Worm (Caenorhabditis elegans) whole organism, mixed stage, embryonic: ENCODE results near the gene F10E9.3.

Experiments
- M03D4.4 ChIP-seq: sonication (generic microtip); optimal IDR thresholded peaks from 2 replicates; lab custom pipeline; 2017; ENCODE audit warnings: mild to moderate bottlenecking, missing genetic modification characterization, missing compliant biosample characterization
- bed-3 ChIP-seq: fragments of 200-800 bp; sonication (Bioruptor generic); optimal IDR thresholded peaks from 3 replicates; lab custom pipeline; 2018; ENCODE audit warnings: mild to moderate bottlenecking, missing genetic modification characterization, moderate library complexity, missing compliant biosample characterization
- blmp-1 ChIP-seq: fragments of 150-350 bp; optimal IDR thresholded peaks from 2 replicates; lab custom pipeline; 2014; ENCODE audit warnings: missing biosample characterization, missing genetic modification characterization
- ceh-39 ChIP-seq: fragments of 150-350 bp; optimal IDR thresholded peaks from 2 replicates; lab custom pipeline; 2014; ENCODE audit warnings: missing biosample characterization, missing genetic modification characterization
- ceh-43 ChIP-seq: fragments of 200-800 bp; sonication (Bioruptor generic); optimal IDR thresholded peaks from 2 replicates; lab custom pipeline; 2018; ENCODE audit warnings: mild to moderate bottlenecking, missing genetic modification characterization, moderate library complexity, missing compliant biosample characterization
- ceh-83 ChIP-seq: fragments of 200-800 bp; sonication (Bioruptor generic); optimal IDR thresholded peaks from 2 replicates; lab custom pipeline; 2018; ENCODE audit warnings: mild to moderate bottlenecking, missing genetic modification characterization, missing compliant biosample characterization
- ces-1 ChIP-seq: fragments of 150-350 bp; optimal IDR thresholded peaks from 2 replicates; lab custom pipeline; 2014; ENCODE audit warnings: missing biosample characterization, missing genetic modification reagents, missing genetic modification characterization
- cnd-1 ChIP-seq: fragments of 200-800 bp; sonication (Bioruptor generic); optimal IDR thresholded peaks from 2 replicates; lab custom pipeline; 2018; ENCODE audit warnings: mild to moderate bottlenecking, missing genetic modification characterization, missing compliant biosample characterization
- drap-1 ChIP-seq: fragments of 200-800 bp; sonication (Bioruptor generic); optimal IDR thresholded peaks from 3 replicates; lab custom pipeline; 2018; ENCODE audit warnings: mild to moderate bottlenecking, missing genetic modification characterization, missing compliant biosample characterization
- elt-1 ChIP-seq: sonication (generic microtip); optimal IDR thresholded peaks from 2 replicates; lab custom pipeline; 2017; ENCODE audit warnings: missing genetic modification characterization, mild to moderate bottlenecking, missing compliant biosample characterization, antibody characterized with exemption, moderate library complexity, borderline replicate concordance; ENCODE audit not compliant: insufficient read depth
- elt-3 ChIP-seq: fragments of 150-350 bp; optimal IDR thresholded peaks from 2 replicates; lab custom pipeline; 2014; ENCODE audit warnings: missing biosample characterization, missing genetic modification characterization
- flh-1 ChIP-seq: fragments of 200-800 bp; sonication (Bioruptor generic); optimal IDR thresholded peaks from 2 replicates; lab custom pipeline; 2018; ENCODE audit warnings: mild to moderate bottlenecking, missing genetic modification characterization, moderate library complexity, missing compliant biosample characterization
- ham-2 ChIP-seq: fragments of 200-800 bp; sonication (Bioruptor generic); optimal IDR thresholded peaks from 2 replicates; lab custom pipeline; 2018; ENCODE audit warnings: mild to moderate bottlenecking, missing genetic modification characterization, missing compliant biosample characterization
- hlh-1 ChIP-seq: fragments of 150-350 bp; optimal IDR thresholded peaks from 2 replicates; lab custom pipeline; 2014; ENCODE audit warnings: missing biosample characterization, missing genetic modification reagents, missing genetic modification characterization
- lin-13 ChIP-seq: fragments of 150-350 bp; optimal IDR thresholded peaks from 2 replicates; lab custom pipeline; 2014; ENCODE audit warnings: missing biosample characterization, missing genetic modification characterization
- lin-32 ChIP-seq: fragments of 200-800 bp; sonication (Bioruptor generic); optimal IDR thresholded peaks from 2 replicates; lab custom pipeline; 2018; ENCODE audit warnings: mild to moderate bottlenecking, missing genetic modification characterization, missing compliant biosample characterization
- lsy-2 ChIP-seq: fragments of 150-350 bp; optimal IDR thresholded peaks from 2 replicates; lab custom pipeline; 2014; ENCODE audit warnings: missing biosample characterization, missing genetic modification characterization
- mab-5 ChIP-seq: fragments of 150-350 bp; optimal IDR thresholded peaks from 2 replicates; lab custom pipeline; 2014; ENCODE audit warnings: missing biosample characterization, missing genetic modification characterization
- mep-1 ChIP-seq: fragments of 150-350 bp; optimal IDR thresholded peaks from 2 replicates; lab custom pipeline; 2017; ENCODE audit warnings: missing biosample characterization, missing genetic modification reagents, missing genetic modification characterization, inconsistent platforms
- mls-2 ChIP-seq: sonication (generic microtip); optimal IDR thresholded peaks from 2 replicates; lab custom pipeline; 2016; ENCODE audit warnings: mild to moderate bottlenecking, missing genetic modification characterization, moderate library complexity, missing compliant biosample characterization
- nhr-12 ChIP-seq: fragments of 150-350 bp; optimal IDR thresholded peaks from 2 replicates; lab custom pipeline; 2014; ENCODE audit warnings: missing biosample characterization, missing genetic modification characterization
- nhr-237 ChIP-seq: fragments of 150-350 bp; optimal IDR thresholded peaks from 2 replicates; lab custom pipeline; 2014; ENCODE audit warnings: missing biosample characterization, missing genetic modification characterization
- nhr-28 ChIP-seq: fragments of 150-350 bp; optimal IDR thresholded peaks from 2 replicates; lab custom pipeline; 2014; ENCODE audit warnings: missing biosample characterization, missing genetic modification characterization
- pha-4 ChIP-seq: fragments of 150-350 bp; optimal IDR thresholded peaks from 2 replicates; lab custom pipeline; 2018; ENCODE audit warnings: missing biosample characterization, missing genetic modification reagents, missing genetic modification characterization
- sem-2 ChIP-seq: fragments of 200-800 bp; sonication (Bioruptor generic); optimal IDR thresholded peaks from 2 replicates; lab custom pipeline; 2018; ENCODE audit warnings: mild to moderate bottlenecking, missing genetic modification characterization, missing compliant biosample characterization
- snpc-4 ChIP-seq: fragments of 150-350 bp; optimal IDR thresholded peaks from 2 replicates; lab custom pipeline; 2014; ENCODE audit warnings: missing biosample characterization, missing genetic modification characterization
- sptf-1 ChIP-seq: sonication (generic microtip); optimal IDR thresholded peaks from 2 replicates; lab custom pipeline; 2017; ENCODE audit warnings: mild to moderate bottlenecking, missing genetic modification characterization, moderate library complexity, missing compliant biosample characterization
- tbx-8 ChIP-seq: fragments of 200-800 bp; sonication (Bioruptor generic); optimal IDR thresholded peaks from 2 replicates; lab custom pipeline; 2018; ENCODE audit warnings: mild to moderate bottlenecking, missing genetic modification characterization, moderate library complexity, missing compliant biosample characterization
- unc-120 ChIP-seq: sonication (generic microtip); optimal IDR thresholded peaks from 2 replicates; lab custom pipeline; 2017; ENCODE audit warnings: missing genetic modification characterization, missing compliant biosample characterization; ENCODE audit not compliant: poor library complexity, severe bottlenecking
- unc-62 ChIP-seq: fragments of 150-350 bp; optimal IDR thresholded peaks from 2 replicates; lab custom pipeline; 2014; ENCODE audit warnings: missing biosample characterization, missing genetic modification reagents, missing genetic modification characterization
- zip-8 ChIP-seq: fragments of 150-350 bp; optimal IDR thresholded peaks from 2 replicates; lab custom pipeline; 2014; ENCODE audit warnings: missing biosample characterization, missing genetic modification characterization
- ztf-11 ChIP-seq: fragments of 150-350 bp; optimal IDR thresholded peaks from 2 replicates; lab custom pipeline; 2014; ENCODE audit warnings: missing biosample characterization, missing genetic modification characterization

F10E9.3 gene

ce11 chrIII:8299734-8300133 is 11.1 kb upstream of the F10E9.3 start:
- TF ChIP-seq nhr-237 (tag; lab: Kevin White, UChicago) (no peak), sem-2 (GFP tag; lab: Kevin White, UChicago) (no peak), ceh-83 (no peak), lsy-2 (tag; lab: Kevin White, UChicago) (no peak), tbx-8 (GFP tag; lab: Kevin White, UChicago) (no peak), flh-1 (no peak), drap-1 (GFP tag; lab: Kevin White, UChicago) (no peak), M03D4.4 (tag; lab: Kevin White, UChicago) (no peak), ceh-43 (no peak), ztf-11 (tag; lab: Kevin White, UChicago) (no peak), ces-1 (no peak), elt-3 (tag; lab: Kevin White, UChicago) (no peak), ham-2 (GFP tag; lab: Kevin White, UChicago) (no peak), unc-120 (tag; lab: Kevin White, UChicago) (no peak), mab-5 (tag; lab: Kevin White, UChicago) (no peak), sptf-1 (tag; lab: Kevin White, UChicago) (no peak), snpc-4 (tag; lab: Kevin White, UChicago) (no peak), mep-1 (tag; lab: Kevin White, UChicago) (no peak)

- peak; percentile 65 for TF ChIP-seq ceh-83
- TF ChIP-seq nhr-12, result no peak
- no peak for TF ChIP-seq bed-3
- no peak for TF ChIP-seq unc-120 (tag; lab: Kevin White, UChicago)
- TF ChIP-seq hlh-1 (tag; lab: Kevin White, UChicago), result no peak
- TF ChIP-seq nhr-237 (tag; lab: Kevin White, UChicago), result no peak
- no peak for TF ChIP-seq blmp-1 (tag; lab: Kevin White, UChicago)
- TF ChIP-seq pha-4 (tag; lab: Kevin White, UChicago), result peak; percentile 27
- no peak for TF ChIP-seq M03D4.4 (tag; lab: Kevin White, UChicago)
- no peak for TF ChIP-seq mab-5 (tag; lab: Kevin White, UChicago)
- no peak for TF ChIP-seq ztf-11 (tag; lab: Kevin White, UChicago)
- TF ChIP-seq snpc-4 (tag; lab: Kevin White, UChicago), result no peak
- TF ChIP-seq nhr-28 (tag; lab: Kevin White, UChicago), result no peak
- TF ChIP-seq cnd-1 (tag; lab: Kevin White, UChicago), result peak; percentile 8
- no peak for TF ChIP-seq mep-1 (tag; lab: Kevin White, UChicago)
- no peak for TF ChIP-seq lsy-2 (tag; lab: Kevin White, UChicago)
- no peak for TF ChIP-seq zip-8 (tag; lab: Kevin White, UChicago)
- TF ChIP-seq lin-13 (tag; lab: Kevin White, UChicago), result no peak
- TF ChIP-seq tbx-8 (GFP tag; lab: Kevin White, UChicago), result no peak
- no peak for TF ChIP-seq elt-1 (tag; lab: Kevin White, UChicago)
- TF ChIP-seq drap-1 (GFP tag; lab: Kevin White, UChicago), result no peak
- no peak for TF ChIP-seq ham-2 (GFP tag; lab: Kevin White, UChicago)
- no peak for TF ChIP-seq lin-32 (GFP tag; lab: Kevin White, UChicago)
- TF ChIP-seq flh-1, result no peak
- peak; percentile 15 for TF ChIP-seq mls-2 (tag; lab: Kevin White, UChicago)
- TF ChIP-seq ces-1, result peak; percentile 54
- no peak for TF ChIP-seq ceh-39 (tag; lab: Kevin White, UChicago)
Measured at ce11 chrIII:8300860-8301396, 9.9 kb upstream of the F10E9.3 start.

- TF ChIP-seq lin-13 (tag; lab: Kevin White, UChicago), result no peak
- peak; percentile 95 for TF ChIP-seq zip-8 (tag; lab: Kevin White, UChicago)
Measured at ce11 chrIII:8303440-8303839, 7.4 kb upstream of the F10E9.3 start.

- TF ChIP-seq nhr-28 (tag; lab: Kevin White, UChicago), result no peak
- no peak for TF ChIP-seq cnd-1 (tag; lab: Kevin White, UChicago)
- TF ChIP-seq tbx-8 (GFP tag; lab: Kevin White, UChicago), result no peak
- TF ChIP-seq unc-62, result no peak
- no peak for TF ChIP-seq ceh-43
- no peak for TF ChIP-seq sem-2 (GFP tag; lab: Kevin White, UChicago)
- TF ChIP-seq mab-5 (tag; lab: Kevin White, UChicago), result no peak
- no peak for TF ChIP-seq unc-120 (tag; lab: Kevin White, UChicago)
- no peak for TF ChIP-seq elt-1 (tag; lab: Kevin White, UChicago)
- TF ChIP-seq nhr-237 (tag; lab: Kevin White, UChicago), result no peak
- no peak for TF ChIP-seq nhr-12
- TF ChIP-seq pha-4 (tag; lab: Kevin White, UChicago), result no peak
Measured at ce11 chrIII:8305304-8305703, 5.5 kb upstream of the F10E9.3 start.
